Fruit fly (Drosophila melanogaster): ENCODE results near the gene tefu.

The tefu gene

dm6 chr3R:15196134-15197034 lies 45.7 kb downstream of the tefu start, which contains the start of the genes Kpc1 and CG42542 (continued):
- TF ChIP-seq CG5245 (GFP tag; optimal IDR thresholded peaks at IDR 0.05) (peak; percentile 50), vvl (GFP tag; IDR thresholded peaks at IDR 0.05) (peak; percentile 71), CG6791 (GFP tag; IDR thresholded peaks at IDR 0.05; ENCODE audit: partially characterized antibody) (peak; percentile 80), Drgx (GFP tag; IDR thresholded peaks at IDR 0.05) (no peak), lov (optimal IDR thresholded peaks at IDR 0.05) (no peak), lov (GFP tag; IDR thresholded peaks at IDR 0.05) (no peak), Rfx (GFP tag; IDR thresholded peaks at IDR 0.05) (peak; percentile 86), CG6654 (GFP tag; optimal IDR thresholded peaks at IDR 0.05) (no peak), Ravus (GFP tag; IDR thresholded peaks at IDR 0.05) (no peak), BEAF-32 (GFP tag; optimal IDR thresholded peaks at IDR 0.05) (peak; percentile 95), CG10147 (GFP tag; optimal IDR thresholded peaks at IDR 0.05) (no peak), CG12659 (GFP tag; optimal IDR thresholded peaks at IDR 0.05) (peak; percentile 80), CG1529 (GFP tag; optimal IDR thresholded peaks at IDR 0.05) (no peak), luna (GFP tag; optimal IDR thresholded peaks at IDR 0.05) (no peak), sisA (GFP tag; IDR thresholded peaks at IDR 0.05) (peak; percentile 37; the same call in 1 of the 2 replicates), dm (GFP tag; optimal IDR thresholded peaks at IDR 0.05) (peak; percentile 42), Hmx (GFP tag; optimal IDR thresholded peaks at IDR 0.05) (peak; percentile 61), cas (GFP tag; IDR thresholded peaks at IDR 0.05) (peak; percentile 16; the same call in 1 of the 2 replicates), NK7.1 (GFP tag; optimal IDR thresholded peaks at IDR 0.05) (peak; percentile 48), CG4424 (GFP tag; optimal IDR thresholded peaks at IDR 0.05) (peak; percentile 59), odd (GFP tag; optimal IDR thresholded peaks at IDR 0.05) (no peak), lilli (GFP tag; optimal IDR thresholded peaks at IDR 0.05) (peak; percentile 89), Med (GFP tag) (peak; percentile 95), CkIIα-i1 (GFP tag; IDR thresholded peaks at IDR 0.05) (no peak), tup (GFP tag; optimal IDR thresholded peaks at IDR 0.05) (no peak), CG10654 (GFP tag; optimal IDR thresholded peaks at IDR 0.05) (peak; percentile 70), CG7963 (GFP tag; IDR thresholded peaks at IDR 0.05; ENCODE audit: partially characterized antibody) (peak; percentile 28; the same call in 2 of the 3 replicates), Adf1 (GFP tag; IDR thresholded peaks at IDR 0.05) (peak; percentile 50; the same call in 1 of the 2 replicates), Dbx (GFP tag; IDR thresholded peaks at IDR 0.05) (peak; percentile 89), Doc3 (GFP tag; IDR thresholded peaks at IDR 0.05; ENCODE audit: partially characterized antibody) (peak; percentile 92), ato (GFP tag; IDR thresholded peaks at IDR 0.05; ENCODE audit: partially characterized antibody) (peak; percentile 84), CG12219 (GFP tag; optimal IDR thresholded peaks at IDR 0.05) (no peak), caup (GFP tag; optimal IDR thresholded peaks at IDR 0.05; ENCODE audit: severe bottlenecking) (peak; percentile 57), Vsx1 (GFP tag; optimal IDR thresholded peaks at IDR 0.05) (peak; percentile 76), CG15696 (tag; optimal IDR thresholded peaks at IDR 0.05) (peak; percentile 73), CG17802 (tag; optimal IDR thresholded peaks at IDR 0.05) (peak; percentile 35), CG7928 (GFP tag; optimal IDR thresholded peaks at IDR 0.05) (no peak), sna (GFP tag; IDR thresholded peaks at IDR 0.05; ENCODE audit: partially characterized antibody) (peak; percentile 96), H15 (GFP tag; IDR thresholded peaks at IDR 0.05) (0 out of 3 replicates have a peak, but pooled peaks have one; percentile 42), Oaz (GFP tag; IDR thresholded peaks at IDR 0.05) (no peak), CG17361 (GFP tag; IDR thresholded peaks at IDR 0.05) (no peak; the same call in 1 of the 3 replicates), CG11085 (GFP tag; IDR thresholded peaks at IDR 0.05) (no peak; the same call in 1 of the 2 replicates), unc-4 (GFP tag; IDR thresholded peaks at IDR 0.05; ENCODE audit: partially characterized antibody) (peak; percentile 92), CG7357 (GFP tag; IDR thresholded peaks at IDR 0.05) (peak; percentile 8; the same call in 1 of the 3 replicates), CG18619 (GFP tag; optimal IDR thresholded peaks at IDR 0.05) (peak; percentile 60), HLHmδ (GFP tag; optimal IDR thresholded peaks at IDR 0.05) (peak; percentile 63), exex (tag; optimal IDR thresholded peaks at IDR 0.05) (peak; percentile 40), CG5180 (GFP tag; optimal IDR thresholded peaks at IDR 0.05) (peak; percentile 2)

All from whole organism, embryonic.